Fruit fly (Drosophila melanogaster): ENCODE results near the gene sip2.

sip2 gene

DNA sequence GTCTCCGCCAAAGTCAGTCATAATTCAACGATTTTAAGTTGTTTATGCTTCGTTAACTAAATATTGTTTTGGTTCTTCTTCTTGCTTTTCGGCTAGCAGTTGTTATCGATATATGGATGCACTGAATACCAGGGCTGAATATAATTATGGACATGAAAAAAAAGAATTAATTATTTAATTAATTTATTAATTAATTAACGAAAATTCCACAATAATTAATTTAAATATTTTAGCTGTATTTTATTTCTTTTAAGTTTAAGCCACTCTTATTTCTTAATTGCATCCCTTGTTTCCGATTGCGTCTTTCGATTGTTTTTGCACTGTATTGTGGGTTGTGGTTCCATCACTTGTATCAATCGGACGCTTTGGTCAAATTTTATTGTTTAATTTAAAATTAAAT, 13.8 kb downstream of the sip2 start, which contains the start of the genes Gas41 and SA1 (continued):
- TF ChIP-seq CG12744 (GFP tag; optimal IDR thresholded peaks at IDR 0.05) (peak; percentile 22), CG32532 (GFP tag; IDR thresholded peaks at IDR 0.05) (peak; percentile 95), Spps (tag; optimal IDR thresholded peaks at IDR 0.05) (peak; percentile 87), Hr51 (GFP tag; optimal IDR thresholded peaks at IDR 0.05) (no peak), gcm (GFP tag; optimal IDR thresholded peaks at IDR 0.05) (peak; percentile 93), CG10543 (GFP tag; optimal IDR thresholded peaks at IDR 0.05) (peak; percentile 62), CG12219 (GFP tag; optimal IDR thresholded peaks at IDR 0.05) (peak; percentile 69), CG12104 (GFP tag; optimal IDR thresholded peaks at IDR 0.05) (no peak), NfI (GFP tag; optimal IDR thresholded peaks at IDR 0.05) (no peak), fd3F (GFP tag; optimal IDR thresholded peaks at IDR 0.05) (no peak), B-H1 (GFP tag; IDR thresholded peaks at IDR 0.05) (peak; percentile 86), CG8388 (GFP tag; optimal IDR thresholded peaks at IDR 0.05) (peak; percentile 93), h (optimal IDR thresholded peaks at IDR 0.05) (no peak), CHES-1-like (GFP tag; optimal IDR thresholded peaks at IDR 0.05) (peak; percentile 72), E2f2 (GFP tag; IDR thresholded peaks at IDR 0.05) (0 out of 2 replicates have a peak, but pooled peaks have one; percentile 49), CG31388 (GFP tag; optimal IDR thresholded peaks at IDR 0.05) (no peak), Ada2b (GFP tag; IDR thresholded peaks at IDR 0.05) (no peak), lola (GFP tag; optimal IDR thresholded peaks at IDR 0.05) (peak in 1 of 3 experiments; percentile 90), ken (GFP tag; IDR thresholded peaks at IDR 0.05) (no peak), Atf-2 (GFP tag; optimal IDR thresholded peaks at IDR 0.05) (no peak), Doc3 (GFP tag; IDR thresholded peaks at IDR 0.05; ENCODE audit: partially characterized antibody) (peak; percentile 59; the same call in 1 of the 3 replicates), hb (GFP tag; IDR thresholded peaks at IDR 0.05; ENCODE audit: partially characterized antibody) (peak; percentile 69), ssp (GFP tag; IDR thresholded peaks at IDR 0.05) (no peak), Usf (GFP tag; optimal IDR thresholded peaks at IDR 0.05) (no peak), zen2 (GFP tag; IDR thresholded peaks at IDR 0.05; ENCODE audit: partially characterized antibody) (peak; percentile 67; the same call in 1 of the 3 replicates), row (GFP tag; IDR thresholded peaks at IDR 0.05) (peak; percentile 98), GATAe (GFP tag; conservative IDR thresholded peaks at IDR 0.05) (no peak; the same call in 1 of the 2 replicates), CG9609 (GFP tag; optimal IDR thresholded peaks at IDR 0.05) (peak; percentile 47), gro (GFP tag; optimal IDR thresholded peaks at IDR 0.05) (peak; percentile 41), Awh (GFP tag; IDR thresholded peaks at IDR 0.05) (peak; percentile 90), Ravus (GFP tag; IDR thresholded peaks at IDR 0.05) (no peak), CG13624 (GFP tag; optimal IDR thresholded peaks at IDR 0.05) (no peak), tup (GFP tag; optimal IDR thresholded peaks at IDR 0.05) (no peak), CG12659 (GFP tag; optimal IDR thresholded peaks at IDR 0.05) (peak; percentile 90), vvl (GFP tag; IDR thresholded peaks at IDR 0.05) (no peak), CG32772 (GFP tag; IDR thresholded peaks at IDR 0.05) (peak; percentile 94), Myb (GFP tag; optimal IDR thresholded peaks at IDR 0.05) (no peak), dmrt99B (tag; optimal IDR thresholded peaks at IDR 0.05) (no peak), C15 (GFP tag; IDR thresholded peaks at IDR 0.05) (peak; percentile 65; the same call in 1 of the 3 replicates), Hsf (GFP tag; optimal IDR thresholded peaks at IDR 0.05) (no peak), CG4360 (GFP tag; IDR thresholded peaks at IDR 0.05) (0 out of 2 replicates have a peak, but pooled peaks have one; percentile 35), Hr3 (GFP tag; optimal IDR thresholded peaks at IDR 0.05) (peak; percentile 94), CG10462 (GFP tag; optimal IDR thresholded peaks at IDR 0.05) (peak; percentile 66), crp (GFP tag; optimal IDR thresholded peaks at IDR 0.05) (peak in 1 of 2 experiments; percentile 3), Lpt (GFP tag; optimal IDR thresholded peaks at IDR 0.05) (no peak), HLH4C (GFP tag; IDR thresholded peaks at IDR 0.05; ENCODE audit: partially characterized antibody) (peak; percentile 70), CG8924 (tag; optimal IDR thresholded peaks at IDR 0.05) (peak; percentile 87), CG11247 (GFP tag; IDR thresholded peaks at IDR 0.05) (no peak), jumu (GFP tag; optimal IDR thresholded peaks at IDR 0.05) (peak; percentile 70), Mrtf (GFP tag; IDR thresholded peaks at IDR 0.05) (no peak), CG1602 (GFP tag; optimal IDR thresholded peaks at IDR 0.05) (peak; percentile 92)

Measured in whole organism, embryonic.